Fruit fly (Drosophila melanogaster) whole organism: ENCODE results near the gene GstZ2.

Source experiments
- CG8478 ChIP-seq: fragments of >200 bp; optimal IDR thresholded peaks from 2 replicates; lab custom pipeline; 2018; ENCODE audit warnings: inconsistent platforms
- Dll ChIP-seq: fragments of >200 bp; optimal IDR thresholded peaks from 2 replicates; lab custom pipeline; 2017
- EcR ChIP-seq, 2 experiments: fragments of >200 bp; optimal IDR thresholded peaks; 2 replicates each; lab custom pipeline; 2017; ENCODE audit warnings: missing biosample characterization in 2 of 2, missing genetic modification characterization in 2 of 2, missing genetic modification reagents in 2 of 2
- pan ChIP-seq: fragments of >200 bp; optimal IDR thresholded peaks from 2 replicates; lab custom pipeline; 2017
- psq ChIP-seq: fragments of >200 bp; optimal IDR thresholded peaks from 2 replicates; lab custom pipeline; 2017
- usp ChIP-seq: fragments of >200 bp; optimal IDR thresholded peaks from 2 replicates; lab custom pipeline; 2017; ENCODE audit warnings: missing biosample characterization, missing genetic modification characterization, mixed read lengths

The GstZ2 gene

DNA sequence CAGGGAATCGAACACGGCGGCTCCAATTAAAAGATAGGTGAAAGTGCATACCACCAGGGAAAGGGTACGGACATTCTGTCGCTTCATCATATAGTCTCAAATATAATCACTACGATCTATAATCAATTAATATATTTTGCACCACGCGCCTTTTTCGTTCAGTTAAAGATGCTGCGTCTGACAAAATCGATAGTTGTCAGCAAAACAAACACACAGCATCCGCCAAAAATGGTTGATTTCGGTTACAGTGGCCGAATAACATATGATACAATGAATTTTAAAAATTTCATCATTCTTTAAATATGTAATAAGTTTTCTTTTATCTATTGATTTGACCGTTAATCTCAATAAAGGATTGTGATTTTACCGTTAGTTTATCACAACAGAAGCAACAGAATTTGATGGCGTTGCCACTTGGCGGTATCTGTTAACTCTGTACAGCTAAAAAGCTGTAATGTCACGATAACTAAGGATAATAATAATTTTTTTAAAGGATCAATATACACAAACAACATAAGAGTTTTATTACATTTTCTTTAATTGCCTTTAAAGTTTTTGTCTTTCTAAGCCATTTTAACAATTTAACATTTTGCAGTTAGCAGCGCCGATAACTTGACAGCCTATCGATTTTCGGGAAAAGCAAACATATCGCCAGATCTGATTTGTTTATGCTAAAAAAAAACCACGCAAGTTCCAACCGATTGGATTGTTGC lies 48.4 kb downstream of the GstZ2 start, which contains the start of the genes Task7 and alpha-Man-IIa:
TSS of gene Task7 (minus strand) at position 366 of the 713 bp plus-strand sequence.
TSS of gene alpha-Man-IIa (plus strand) at position 621 of the 713 bp plus-strand sequence.
- TF ChIP-seq EcR (GFP tag; optimal IDR thresholded peaks at IDR 0.05; lab: Kevin White, UChicago) (no peak), usp (no peak), pan (lab: Kevin White, UChicago) (no peak), psq (lab: Kevin White, UChicago) (no peak), Dll (no peak), CG8478 (lab: Kevin White, UChicago) (no peak)

DNA sequence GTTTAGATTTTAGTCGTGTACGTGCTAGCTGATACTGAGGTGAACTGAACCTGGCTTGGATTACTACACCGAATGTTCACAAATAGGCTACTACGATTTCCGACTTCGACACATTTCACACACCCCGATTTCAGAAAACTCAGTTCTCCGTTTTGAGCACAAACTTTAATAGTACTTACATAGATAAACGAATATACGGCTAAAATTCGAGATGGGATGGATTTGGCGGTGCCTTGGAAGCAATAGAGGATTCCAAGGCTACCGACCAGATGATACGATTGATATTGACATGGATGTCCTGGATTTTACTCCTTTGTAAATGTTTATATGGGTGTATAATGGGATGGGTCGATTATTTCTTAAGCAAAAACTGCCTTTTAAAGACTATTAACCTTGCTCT lies 50.3 kb downstream of the GstZ2 start, which contains the start of gene betaTub85D:
TSS of gene betaTub85D (minus strand) at position 101 of the 400 bp plus-strand sequence.
- TF ChIP-seq Dll, result no peak
- TF ChIP-seq EcR (GFP tag; optimal IDR thresholded peaks at IDR 0.05; lab: Kevin White, UChicago), result no peak
- TF ChIP-seq psq (lab: Kevin White, UChicago), result no peak
- no peak for TF ChIP-seq usp
- no peak for TF ChIP-seq pan (lab: Kevin White, UChicago)
- no peak for TF ChIP-seq CG8478 (lab: Kevin White, UChicago)

DNA sequence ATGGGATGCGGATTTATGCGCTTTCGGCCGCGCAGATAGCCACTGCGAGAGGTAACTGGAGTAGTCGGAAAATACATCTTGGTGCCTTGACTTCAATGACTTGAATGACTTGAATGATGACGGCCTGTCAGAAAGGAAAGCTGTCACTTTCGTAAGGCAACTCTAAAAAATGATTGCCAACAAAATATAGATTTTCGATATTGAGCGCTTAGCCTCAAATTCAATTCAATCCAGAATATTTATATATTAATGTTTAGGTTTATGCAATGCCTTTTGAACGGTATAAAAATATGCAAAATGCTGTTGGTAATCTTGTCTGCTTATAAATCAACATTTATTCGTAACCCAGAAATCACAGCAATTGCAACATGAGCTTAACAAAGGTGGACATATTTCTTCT lies 52.4 kb downstream of the GstZ2 start, which contains the start of gene CG44261:
TSS of gene CG44261 (minus strand) at position 101 of the 400 bp plus-strand sequence.
- no peak for TF ChIP-seq usp
- no peak for TF ChIP-seq psq (lab: Kevin White, UChicago)
- no peak for TF ChIP-seq pan (lab: Kevin White, UChicago)
- TF ChIP-seq EcR (GFP tag; optimal IDR thresholded peaks at IDR 0.05; lab: Kevin White, UChicago), result no peak
- TF ChIP-seq Dll, result no peak
- no peak for TF ChIP-seq CG8478 (lab: Kevin White, UChicago)
